Fruit fly (Drosophila melanogaster): ENCODE measurements around the gene CIA30.

The CIA30 gene

DNA sequence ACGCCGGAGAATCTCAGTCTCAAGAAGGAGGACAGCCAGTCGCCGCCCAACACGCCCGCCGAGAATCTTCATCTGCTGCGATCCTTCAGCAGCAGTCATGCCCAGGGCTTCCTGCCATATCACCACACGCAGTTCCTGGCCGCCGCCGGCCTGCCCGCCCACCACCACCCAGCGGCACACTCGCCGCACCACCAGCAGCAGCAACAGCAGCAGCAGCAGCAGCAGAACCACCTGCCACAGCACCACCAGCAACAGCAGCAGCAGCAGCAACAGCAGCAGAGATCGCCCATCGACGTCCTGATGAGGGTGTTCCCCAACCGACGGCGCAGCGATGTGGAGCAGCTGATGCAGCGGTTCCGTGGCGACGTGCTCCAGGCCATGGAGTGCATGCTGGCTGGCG, 41.0 kb upstream of the CIA30 start:
- TF ChIP-seq Crg-1 (GFP tag; optimal IDR thresholded peaks at IDR 0.05) (no peak), CG7101 (tag; optimal IDR thresholded peaks at IDR 0.05) (no peak), kay (GFP tag; ENCODE audit: borderline replicate concordance) (no peak), ovo (GFP tag; optimal IDR thresholded peaks at IDR 0.05) (no peak), CG14711 (tag; optimal IDR thresholded peaks at IDR 0.05) (no peak), pad (GFP tag; optimal IDR thresholded peaks at IDR 0.05) (no peak), cic (GFP tag; optimal IDR thresholded peaks at IDR 0.05) (no peak), Clk (GFP tag; optimal IDR thresholded peaks at IDR 0.05) (no peak), CG5204 (GFP tag; optimal IDR thresholded peaks at IDR 0.05) (no peak), CG12768 (GFP tag; optimal IDR thresholded peaks at IDR 0.05) (no peak)

DNA sequence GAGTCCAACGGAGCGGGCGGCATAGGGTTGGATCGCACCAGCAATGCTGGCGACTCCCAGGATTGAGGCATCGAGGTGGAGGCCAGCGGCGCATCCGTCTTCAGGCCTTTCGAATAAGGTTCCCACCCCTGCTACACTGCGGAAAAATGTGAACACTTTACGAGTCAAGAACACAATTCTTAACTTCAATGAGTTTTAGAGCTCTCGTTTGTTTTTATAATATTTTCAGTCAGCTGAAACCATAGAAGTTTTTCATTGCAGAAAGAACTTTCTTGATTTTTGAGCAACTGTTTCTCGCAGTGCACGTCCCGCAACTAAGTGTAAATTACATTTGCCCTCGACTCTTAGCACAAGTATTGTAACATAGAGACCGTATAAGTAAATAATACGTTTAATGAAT, 40.4 kb upstream of the CIA30 start:
- TF ChIP-seq cnc (optimal IDR thresholded peaks at IDR 0.05) (no peak), CG14711 (tag; optimal IDR thresholded peaks at IDR 0.05) (no peak), Mnt (GFP tag; optimal IDR thresholded peaks at IDR 0.05) (no peak), ovo (GFP tag; optimal IDR thresholded peaks at IDR 0.05) (no peak), CG7045 (GFP tag; optimal IDR thresholded peaks at IDR 0.05) (no peak), pad (GFP tag; optimal IDR thresholded peaks at IDR 0.05) (no peak), Hr96 (GFP tag; optimal IDR thresholded peaks at IDR 0.05) (no peak), CG11617 (GFP tag; optimal IDR thresholded peaks at IDR 0.05) (no peak), bab1 (GFP tag; optimal IDR thresholded peaks at IDR 0.05) (no peak), CG33017 (tag; optimal IDR thresholded peaks at IDR 0.05) (no peak), CG7101 (tag; optimal IDR thresholded peaks at IDR 0.05) (no peak), Crg-1 (GFP tag; optimal IDR thresholded peaks at IDR 0.05) (no peak), tj (GFP tag; optimal IDR thresholded peaks at IDR 0.05) (no peak), CG12768 (GFP tag; optimal IDR thresholded peaks at IDR 0.05) (no peak), toe (GFP tag; optimal IDR thresholded peaks at IDR 0.05) (no peak), cic (GFP tag; optimal IDR thresholded peaks at IDR 0.05) (no peak), CG5204 (GFP tag; optimal IDR thresholded peaks at IDR 0.05) (no peak), CG1620 (GFP tag; optimal IDR thresholded peaks at IDR 0.05) (no peak), kay (GFP tag; ENCODE audit: borderline replicate concordance) (no peak)

dm6 chr3R:29697841-29698240, 38.9 kb upstream of the CIA30 start:
- TF ChIP-seq CG5204 (GFP tag; optimal IDR thresholded peaks at IDR 0.05) (no peak), Clk (GFP tag; optimal IDR thresholded peaks at IDR 0.05) (no peak), CG7045 (GFP tag; optimal IDR thresholded peaks at IDR 0.05) (no peak), cic (GFP tag; optimal IDR thresholded peaks at IDR 0.05) (no peak), CG14711 (tag; optimal IDR thresholded peaks at IDR 0.05) (no peak), CG12768 (GFP tag; optimal IDR thresholded peaks at IDR 0.05) (no peak), Crg-1 (GFP tag; optimal IDR thresholded peaks at IDR 0.05) (no peak), toe (GFP tag; optimal IDR thresholded peaks at IDR 0.05) (no peak), cnc (optimal IDR thresholded peaks at IDR 0.05) (no peak), Hr96 (GFP tag; optimal IDR thresholded peaks at IDR 0.05) (no peak), tj (GFP tag; optimal IDR thresholded peaks at IDR 0.05) (no peak), ovo (GFP tag; optimal IDR thresholded peaks at IDR 0.05) (no peak), CG1620 (GFP tag; optimal IDR thresholded peaks at IDR 0.05) (no peak), CG7101 (tag; optimal IDR thresholded peaks at IDR 0.05) (no peak), kay (GFP tag; ENCODE audit: borderline replicate concordance) (no peak), CG11617 (GFP tag; optimal IDR thresholded peaks at IDR 0.05) (no peak), CG33017 (tag; optimal IDR thresholded peaks at IDR 0.05) (no peak), bab1 (GFP tag; optimal IDR thresholded peaks at IDR 0.05) (no peak), Mnt (GFP tag; optimal IDR thresholded peaks at IDR 0.05) (no peak)

dm6 chr3R:29699220-29699619, 37.5 kb upstream of the CIA30 start:
- TF ChIP-seq cnc (optimal IDR thresholded peaks at IDR 0.05) (no peak), toe (GFP tag; optimal IDR thresholded peaks at IDR 0.05) (no peak), CG11617 (GFP tag; optimal IDR thresholded peaks at IDR 0.05) (no peak), CG33017 (tag; optimal IDR thresholded peaks at IDR 0.05) (no peak), ovo (GFP tag; optimal IDR thresholded peaks at IDR 0.05) (no peak), CG7101 (tag; optimal IDR thresholded peaks at IDR 0.05) (no peak), Mnt (GFP tag; optimal IDR thresholded peaks at IDR 0.05) (no peak), CG12768 (GFP tag; optimal IDR thresholded peaks at IDR 0.05) (no peak), pad (GFP tag; optimal IDR thresholded peaks at IDR 0.05) (no peak), cic (GFP tag; optimal IDR thresholded peaks at IDR 0.05) (no peak), CG5204 (GFP tag; optimal IDR thresholded peaks at IDR 0.05) (no peak), CG7045 (GFP tag; optimal IDR thresholded peaks at IDR 0.05) (no peak), Crg-1 (GFP tag; optimal IDR thresholded peaks at IDR 0.05) (no peak), CG1620 (GFP tag; optimal IDR thresholded peaks at IDR 0.05) (no peak)

DNA sequence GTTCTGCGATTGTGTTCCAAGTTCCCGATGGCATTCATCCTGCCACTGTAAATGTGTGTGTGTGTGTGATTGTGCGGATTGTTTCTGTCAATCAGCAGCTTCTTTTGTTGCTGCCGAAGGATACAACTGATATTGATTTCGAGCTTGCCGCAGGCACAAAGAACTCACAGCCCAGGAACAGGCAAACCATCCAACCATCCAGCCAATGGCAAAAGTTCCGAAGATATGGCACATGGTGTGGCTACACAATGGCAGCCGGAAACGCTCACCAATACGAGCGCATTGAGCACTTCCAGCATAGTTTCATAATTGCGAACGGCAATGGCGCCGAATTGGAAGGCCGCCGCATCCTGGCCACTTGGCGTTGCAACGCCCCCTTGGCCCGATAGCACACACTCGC, 35.0 kb upstream of the CIA30 start:
- TF ChIP-seq CG11617 (GFP tag; optimal IDR thresholded peaks at IDR 0.05) (no peak), tj (GFP tag; optimal IDR thresholded peaks at IDR 0.05) (no peak), CG14711 (tag; optimal IDR thresholded peaks at IDR 0.05) (no peak), cic (GFP tag; optimal IDR thresholded peaks at IDR 0.05) (no peak), cnc (optimal IDR thresholded peaks at IDR 0.05) (no peak), CG7101 (tag; optimal IDR thresholded peaks at IDR 0.05) (no peak), CG1620 (GFP tag; optimal IDR thresholded peaks at IDR 0.05) (no peak), Mnt (GFP tag; optimal IDR thresholded peaks at IDR 0.05) (no peak), ovo (GFP tag; optimal IDR thresholded peaks at IDR 0.05) (no peak), CG7045 (GFP tag; optimal IDR thresholded peaks at IDR 0.05) (no peak), Clk (GFP tag; optimal IDR thresholded peaks at IDR 0.05) (no peak), CG12768 (GFP tag; optimal IDR thresholded peaks at IDR 0.05) (no peak), pad (GFP tag; optimal IDR thresholded peaks at IDR 0.05) (no peak), Crg-1 (GFP tag; optimal IDR thresholded peaks at IDR 0.05) (no peak), CG33017 (tag; optimal IDR thresholded peaks at IDR 0.05) (no peak), CG5204 (GFP tag; optimal IDR thresholded peaks at IDR 0.05) (no peak), bab1 (GFP tag; optimal IDR thresholded peaks at IDR 0.05) (no peak), toe (GFP tag; optimal IDR thresholded peaks at IDR 0.05) (no peak), Hr96 (GFP tag; optimal IDR thresholded peaks at IDR 0.05) (no peak), kay (GFP tag; ENCODE audit: borderline replicate concordance) (no peak)

- TF ChIP-seq CG11617 (GFP tag; optimal IDR thresholded peaks at IDR 0.05) (no peak), CG7101 (tag; optimal IDR thresholded peaks at IDR 0.05) (no peak), CG12768 (GFP tag; optimal IDR thresholded peaks at IDR 0.05) (no peak), CG1620 (GFP tag; optimal IDR thresholded peaks at IDR 0.05) (no peak), Crg-1 (GFP tag; optimal IDR thresholded peaks at IDR 0.05) (no peak), cnc (optimal IDR thresholded peaks at IDR 0.05) (no peak), Mnt (GFP tag; optimal IDR thresholded peaks at IDR 0.05) (no peak), bab1 (GFP tag; optimal IDR thresholded peaks at IDR 0.05) (no peak), kay (GFP tag; ENCODE audit: borderline replicate concordance) (no peak), ovo (GFP tag; optimal IDR thresholded peaks at IDR 0.05) (no peak), cic (GFP tag; optimal IDR thresholded peaks at IDR 0.05) (no peak), CG14711 (tag; optimal IDR thresholded peaks at IDR 0.05) (no peak), toe (GFP tag; optimal IDR thresholded peaks at IDR 0.05) (no peak), Clk (GFP tag; optimal IDR thresholded peaks at IDR 0.05) (no peak), Hr96 (GFP tag; optimal IDR thresholded peaks at IDR 0.05) (no peak), CG7045 (GFP tag; optimal IDR thresholded peaks at IDR 0.05) (no peak), CG33017 (tag; optimal IDR thresholded peaks at IDR 0.05) (no peak), CG5204 (GFP tag; optimal IDR thresholded peaks at IDR 0.05) (no peak), pad (GFP tag; optimal IDR thresholded peaks at IDR 0.05) (no peak)
Measured at dm6 chr3R:29704557-29704956, 32.2 kb upstream of the CIA30 start.
